Fruit fly (Drosophila melanogaster) whole organism, embryonic: ENCODE results near the gene CG10801.

ENCODE experiments used
- Aef1 ChIP-seq: fragments of 200-800 bp; sonication (Bioruptor generic); IDR thresholded peaks from 3 replicates; pipeline ENCODE4 v1.3.6; 2022; ENCODE audit warnings: missing biosample characterization, missing genetic modification characterization
- CG10366 ChIP-seq: fragments of 200-800 bp; sonication (Bioruptor generic); IDR thresholded peaks from 2 replicates; pipeline ENCODE4 v1.3.6; 2022; ENCODE audit warnings: missing biosample characterization, missing genetic modification characterization
- CG10565 ChIP-seq: fragments of 200-800 bp; sonication (Bioruptor generic); optimal IDR thresholded peaks from 3 replicates; lab custom pipeline; 2016; ENCODE audit warnings: missing biosample characterization, mild to moderate bottlenecking, missing genetic modification characterization
- CG11560 ChIP-seq: fragments of 200-800 bp; sonication (Bioruptor generic); IDR thresholded peaks from 3 replicates; pipeline ENCODE4 v1.3.6; 2022; ENCODE audit warnings: missing biosample characterization, missing genetic modification characterization
- CG12155 ChIP-seq: fragments of 200-800 bp; sonication (Bioruptor generic); optimal IDR thresholded peaks from 3 replicates; lab custom pipeline; 2016; ENCODE audit warnings: missing biosample characterization, missing genetic modification characterization
- CG12744 ChIP-seq: fragments of 200-800 bp; sonication (Bioruptor generic); optimal IDR thresholded peaks from 2 replicates; lab custom pipeline; 2016; ENCODE audit warnings: missing biosample characterization, missing genetic modification characterization
- CG13123 ChIP-seq: fragments of 200-800 bp; sonication (Bioruptor generic); optimal IDR thresholded peaks from 2 replicates; lab custom pipeline; 2016; ENCODE audit warnings: missing biosample characterization, missing genetic modification characterization
- CG14441 ChIP-seq: fragments of 200-800 bp; sonication (Bioruptor generic); IDR thresholded peaks from 2 replicates; pipeline ENCODE4 v1.3.6; 2022; ENCODE audit warnings: missing biosample characterization, missing genetic modification characterization
- CG14860 ChIP-seq: fragments of 200-800 bp; sonication (Bioruptor generic); IDR thresholded peaks from 3 replicates; pipeline ENCODE4 v1.3.6; 2022; ENCODE audit warnings: missing biosample characterization, missing genetic modification characterization; ENCODE audit not compliant: partially characterized antibody
- CG16779 ChIP-seq: fragments of 200-800 bp; sonication (Bioruptor generic); IDR thresholded peaks from 2 replicates; pipeline ENCODE4 v1.3.6; 2022; ENCODE audit warnings: missing biosample characterization, missing genetic modification characterization
- CG16813 ChIP-seq: fragments of 200-800 bp; sonication (Bioruptor generic); IDR thresholded peaks from 3 replicates; pipeline ENCODE4 v1.3.6; 2022; ENCODE audit warnings: missing biosample characterization, missing genetic modification characterization; ENCODE audit not compliant: partially characterized antibody
- CG4328 ChIP-seq: fragments of 200-800 bp; sonication (Bioruptor generic); optimal IDR thresholded peaks from 3 replicates; lab custom pipeline; 2017; ENCODE audit warnings: missing biosample characterization, missing genetic modification reagents, missing genetic modification characterization
- CG6175 ChIP-seq: fragments of 200-800 bp; sonication (Bioruptor generic); IDR thresholded peaks from 3 replicates; pipeline ENCODE4 v1.3.6; 2022; ENCODE audit warnings: missing biosample characterization, missing genetic modification characterization
- CG6654 ChIP-seq: fragments of 200-800 bp; sonication (Bioruptor generic); optimal IDR thresholded peaks from 2 replicates; lab custom pipeline; 2017; ENCODE audit warnings: missing biosample characterization, mild to moderate bottlenecking, missing genetic modification characterization
- CG9609 ChIP-seq: fragments of 200-800 bp; sonication (Bioruptor generic); optimal IDR thresholded peaks from 3 replicates; lab custom pipeline; 2016; ENCODE audit warnings: missing biosample characterization, missing genetic modification characterization
- Camta ChIP-seq: fragments of 200-800 bp; sonication (Bioruptor generic); optimal IDR thresholded peaks from 2 replicates; lab custom pipeline; 2016; ENCODE audit warnings: missing biosample characterization, missing genetic modification characterization
- Eip74EF ChIP-seq, 2 experiments: fragments of 200-800 bp in 1 of 2; fragments of >200 bp in 1 of 2; sonication (Bioruptor generic) in 1 of 2; optimal IDR thresholded peaks; 2 replicates each; lab custom pipeline; 2017 to 2019; ENCODE audit warnings: missing biosample characterization in 2 of 2, missing genetic modification characterization in 2 of 2, mild to moderate bottlenecking in 1 of 2, moderate library complexity in 1 of 2
- GATAe ChIP-seq: fragments of 200-800 bp; sonication (Bioruptor generic); conservative IDR thresholded peaks from 2 replicates; pipeline ENCODE4 v1.3.6; 2022; ENCODE audit warnings: missing biosample characterization, missing genetic modification characterization
- Gug ChIP-seq: fragments of 200-800 bp; sonication (Bioruptor generic); IDR thresholded peaks from 4 replicates; pipeline ENCODE4 v1.3.6; 2022; ENCODE audit warnings: missing biosample characterization, missing genetic modification characterization
- Hey ChIP-seq: fragments of 200-800 bp; sonication (Bioruptor generic); optimal IDR thresholded peaks from 3 replicates; lab custom pipeline; 2018; ENCODE audit warnings: missing biosample characterization, mild to moderate bottlenecking, missing genetic modification characterization
- Lhr ChIP-seq: fragments of 200-800 bp; sonication (Bioruptor generic); optimal IDR thresholded peaks from 3 replicates; lab custom pipeline; 2017; ENCODE audit warnings: mild to moderate bottlenecking, missing biosample characterization, missing genetic modification reagents, missing genetic modification characterization
- MBD-R2 ChIP-seq: fragments of 200-800 bp; sonication (Bioruptor generic); IDR thresholded peaks from 2 replicates; pipeline ENCODE4 v1.3.6; 2022; ENCODE audit warnings: missing biosample characterization, missing genetic modification characterization
- Mad ChIP-seq: fragments of 200-800 bp; sonication (Bioruptor generic); optimal IDR thresholded peaks from 2 replicates; lab custom pipeline; 2016; ENCODE audit warnings: missing biosample characterization, missing genetic modification characterization
- Mes4 ChIP-seq: fragments of 200-800 bp; sonication (Bioruptor generic); optimal IDR thresholded peaks from 2 replicates; lab custom pipeline; 2016; ENCODE audit warnings: missing biosample characterization, missing genetic modification characterization
- NC2α ChIP-seq: fragments of 200-800 bp; sonication (Bioruptor generic); optimal IDR thresholded peaks from 2 replicates; lab custom pipeline; 2016; ENCODE audit warnings: missing biosample characterization, missing genetic modification characterization
- Nf-YA ChIP-seq: fragments of 200-800 bp; sonication (Bioruptor generic); IDR thresholded peaks from 2 replicates; pipeline ENCODE4 v1.3.6; 2022; ENCODE audit warnings: missing biosample characterization, missing genetic modification characterization
- PHDP ChIP-seq: fragments of 200-800 bp; sonication (Bioruptor generic); optimal IDR thresholded peaks from 3 replicates; lab custom pipeline; 2018; ENCODE audit warnings: missing biosample characterization, mild to moderate bottlenecking, missing genetic modification characterization, moderate library complexity
- Ptx1 ChIP-seq: fragments of 200-800 bp; sonication (Bioruptor generic); IDR thresholded peaks from 2 replicates; pipeline ENCODE4 v1.3.6; 2022; ENCODE audit warnings: missing biosample characterization, missing genetic modification characterization
- Ravus ChIP-seq: fragments of 200-800 bp; sonication (Bioruptor generic); IDR thresholded peaks from 2 replicates; pipeline ENCODE4 v1.3.6; 2022; ENCODE audit warnings: missing biosample characterization, missing genetic modification characterization
- Sin3A ChIP-seq: fragments of >200 bp; optimal IDR thresholded peaks from 2 replicates; lab custom pipeline; 2018
- Sox102F ChIP-seq: fragments of 200-800 bp; sonication (Bioruptor generic); optimal IDR thresholded peaks from 2 replicates; lab custom pipeline; 2018; ENCODE audit warnings: missing biosample characterization, mild to moderate bottlenecking, missing genetic modification characterization, moderate library complexity
- Ssrp ChIP-seq: fragments of 200-800 bp; sonication (Bioruptor generic); optimal IDR thresholded peaks from 2 replicates; lab custom pipeline; 2018; ENCODE audit warnings: missing biosample characterization, mild to moderate bottlenecking, missing genetic modification characterization, moderate library complexity
- TFAM ChIP-seq: fragments of 200-800 bp; sonication (Bioruptor generic); optimal IDR thresholded peaks from 2 replicates; lab custom pipeline; 2017; ENCODE audit warnings: missing biosample characterization, missing genetic modification characterization, inconsistent platforms
- Vsx1 ChIP-seq: fragments of 200-800 bp; sonication (Bioruptor generic); optimal IDR thresholded peaks from 2 replicates; lab custom pipeline; 2017; ENCODE audit warnings: missing biosample characterization, mild to moderate bottlenecking, missing genetic modification characterization, missing genetic modification reagents
- al ChIP-seq: fragments of 200-800 bp; sonication (Bioruptor generic); IDR thresholded peaks from 2 replicates; pipeline ENCODE4 v1.3.6; 2022; ENCODE audit warnings: missing biosample characterization, missing genetic modification characterization
- cato ChIP-seq: fragments of 200-800 bp; sonication (Bioruptor generic); optimal IDR thresholded peaks from 2 replicates; lab custom pipeline; 2016; ENCODE audit warnings: missing biosample characterization, missing genetic modification characterization, borderline replicate concordance
- exex ChIP-seq: fragments of 200-800 bp; sonication (Bioruptor generic); optimal IDR thresholded peaks from 4 replicates; lab custom pipeline; 2018; ENCODE audit warnings: missing biosample characterization, mild to moderate bottlenecking, missing genetic modification characterization, moderate library complexity
- fd96Cb ChIP-seq: fragments of 200-800 bp; sonication (Bioruptor generic); optimal IDR thresholded peaks from 2 replicates; lab custom pipeline; 2018; ENCODE audit warnings: missing biosample characterization, mild to moderate bottlenecking, missing genetic modification characterization, moderate library complexity
- gsb-n ChIP-seq: fragments of 200-800 bp; sonication (Bioruptor generic); optimal IDR thresholded peaks from 3 replicates; lab custom pipeline; 2018; ENCODE audit warnings: missing biosample characterization, mild to moderate bottlenecking, missing genetic modification characterization
- hth ChIP-seq: fragments of >200 bp; optimal IDR thresholded peaks from 2 replicates; lab custom pipeline; 2017; ENCODE audit warnings: inconsistent platforms
- kah ChIP-seq: fragments of 200-800 bp; sonication (Bioruptor generic); optimal IDR thresholded peaks from 2 replicates; lab custom pipeline; 2018; ENCODE audit warnings: missing biosample characterization, mild to moderate bottlenecking, missing genetic modification characterization
- lilli ChIP-seq: fragments of 200-800 bp; sonication (Bioruptor generic); optimal IDR thresholded peaks from 3 replicates; lab custom pipeline; 2016; ENCODE audit warnings: missing biosample characterization, missing genetic modification characterization
- nerfin-1 ChIP-seq: fragments of 200-800 bp; sonication (Bioruptor generic); optimal IDR thresholded peaks from 3 replicates; lab custom pipeline; 2019; ENCODE audit warnings: missing biosample characterization, mild to moderate bottlenecking, missing genetic modification characterization, moderate library complexity
- ro ChIP-seq: fragments of 200-800 bp; sonication (Bioruptor generic); IDR thresholded peaks from 2 replicates; pipeline ENCODE4 v1.3.6; 2022; ENCODE audit warnings: missing biosample characterization, missing genetic modification characterization
- salm ChIP-seq: fragments of 200-800 bp; sonication (Bioruptor generic); optimal IDR thresholded peaks from 2 replicates; lab custom pipeline; 2018; ENCODE audit warnings: missing biosample characterization, mild to moderate bottlenecking, missing genetic modification characterization
- sc ChIP-seq, 3 experiments: fragments of >200 bp in 2 of 3; fragments of 200-800 bp in 1 of 3; sonication (Bioruptor generic) in 1 of 3; optimal IDR thresholded peaks; 2 replicates in 2 of 3; 3 replicates in 1 of 3; lab custom pipeline; 2017; ENCODE audit warnings: mild to moderate bottlenecking in 1 of 3, missing biosample characterization in 1 of 3, missing genetic modification characterization in 1 of 3, missing genetic modification reagents in 1 of 3
- stc ChIP-seq: fragments of 200-800 bp; sonication (Bioruptor generic); IDR thresholded peaks from 2 replicates; pipeline ENCODE4 v1.3.6; 2022; ENCODE audit warnings: missing biosample characterization, missing genetic modification characterization
- tap ChIP-seq: fragments of 200-800 bp; optimal IDR thresholded peaks from 3 replicates; lab custom pipeline; 2019; ENCODE audit warnings: missing biosample characterization, mild to moderate bottlenecking, missing genetic modification characterization, moderate library complexity
- trh ChIP-seq: fragments of 200-800 bp; sonication (Bioruptor generic); optimal IDR thresholded peaks from 2 replicates; lab custom pipeline; 2016; ENCODE audit warnings: missing biosample characterization, missing genetic modification characterization
- unpg ChIP-seq: fragments of 200-800 bp; sonication (Bioruptor generic); optimal IDR thresholded peaks from 3 replicates; lab custom pipeline; 2018; ENCODE audit warnings: missing biosample characterization, mild to moderate bottlenecking, missing genetic modification characterization, moderate library complexity
- wek ChIP-seq: fragments of 200-800 bp; sonication (Bioruptor generic); optimal IDR thresholded peaks from 3 replicates; lab custom pipeline; 2018; ENCODE audit warnings: missing biosample characterization, mild to moderate bottlenecking, missing genetic modification characterization, moderate library complexity

The CG10801 gene

DNA sequence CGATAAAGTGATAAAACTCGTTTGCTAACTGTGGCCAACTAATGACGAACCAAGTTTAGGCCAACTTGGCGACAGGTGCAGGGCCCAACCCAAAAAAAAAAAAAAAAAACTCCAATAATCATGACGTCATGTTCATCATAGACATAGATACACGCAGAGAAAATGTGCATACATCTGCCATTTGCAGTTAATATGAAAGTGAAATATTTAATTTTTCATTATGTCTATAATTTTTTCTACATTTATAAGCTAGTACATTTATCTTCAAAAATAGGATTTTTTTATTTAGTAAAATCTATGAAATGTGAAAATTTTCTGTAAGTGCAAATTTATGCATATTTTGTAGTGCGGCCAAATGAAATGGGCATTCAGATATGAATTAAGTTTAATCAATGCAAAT lies 28.8 kb upstream of the CG10801 start (continued):
- no peak for TF ChIP-seq Hey (tag; lab: Kevin White, UChicago)
- TF ChIP-seq Sin3A (lab: Kevin White, UChicago): no peak
- no peak for TF ChIP-seq CG16779
- no peak for TF ChIP-seq CG9609
- peak; percentile 31 for TF ChIP-seq salm
- TF ChIP-seq stc: peak; percentile 87
- TF ChIP-seq cato: no peak
- peak; percentile 38 for TF ChIP-seq gsb-n (tag; lab: Kevin White, UChicago)
- TF ChIP-seq CG16813 (GFP tag; lab: Robert Waterston, UW): no peak
- peak; percentile 15 for TF ChIP-seq CG13123 (GFP tag; lab: Kevin White, UChicago)
- peak; percentile 58 for TF ChIP-seq tap (tag; lab: Kevin White, UChicago)
- TF ChIP-seq CG6175 (GFP tag; lab: Robert Waterston, UW): no peak
- no peak for TF ChIP-seq CG6654 (GFP tag; lab: Kevin White, UChicago)
- TF ChIP-seq Ssrp (tag; lab: Kevin White, UChicago): peak; percentile 60
- TF ChIP-seq Ravus (GFP tag; lab: Robert Waterston, UW): peak; percentile 10; the same call in 1 of the 2 replicates
- TF ChIP-seq trh (GFP tag; lab: Kevin White, UChicago): peak; percentile 0
- no peak for TF ChIP-seq CG12744 (GFP tag; lab: Kevin White, UChicago)
- no peak for TF ChIP-seq Lhr (GFP tag; lab: Kevin White, UChicago)
- no peak for TF ChIP-seq TFAM (GFP tag; lab: Kevin White, UChicago)
- no peak for TF ChIP-seq Mes4
- TF ChIP-seq sc (optimal IDR thresholded peaks at IDR 0.05; lab: Kevin White, UChicago): no peak
- TF ChIP-seq sc (GFP tag; optimal IDR thresholded peaks at IDR 0.05; lab: Kevin White, UChicago): no peak
- TF ChIP-seq NC2α: no peak
- TF ChIP-seq MBD-R2 (GFP tag; lab: Robert Waterston, UW): no peak
- peak; percentile 87 for TF ChIP-seq Ptx1
- no peak for TF ChIP-seq hth (lab: Kevin White, UChicago)
- TF ChIP-seq al: peak; percentile 76
- TF ChIP-seq CG10565 (GFP tag; lab: Kevin White, UChicago): no peak
- peak in 1 of 2 experiments; percentile 60 for TF ChIP-seq Eip74EF (GFP tag; optimal IDR thresholded peaks at IDR 0.05; lab: Kevin White, UChicago)
- 0 out of 3 replicates have a peak, but pooled peaks have one; percentile 15 for TF ChIP-seq Aef1 (GFP tag; lab: Robert Waterston, UW)
- 0 out of 4 replicates have a peak, but pooled peaks have one; percentile 10 for TF ChIP-seq Gug (GFP tag; lab: Robert Waterston, UW)
- TF ChIP-seq CG14860 (GFP tag; lab: Robert Waterston, UW): no peak
- TF ChIP-seq exex (tag; lab: Kevin White, UChicago): no peak
- 0 out of 2 replicates have a peak, but pooled peaks have one; percentile 24 for TF ChIP-seq ro (GFP tag; lab: Robert Waterston, UW)
- peak; percentile 73 for TF ChIP-seq unpg (GFP tag; lab: Kevin White, UChicago)
- peak; percentile 40 for TF ChIP-seq CG12155
- no peak for TF ChIP-seq Nf-YA (GFP tag; lab: Robert Waterston, UW)
- no peak for TF ChIP-seq wek (GFP tag; lab: Kevin White, UChicago)
- TF ChIP-seq GATAe (GFP tag; lab: Robert Waterston, UW): no peak; the same call in 1 of the 2 replicates
- TF ChIP-seq Sox102F (GFP tag; lab: Kevin White, UChicago): peak; percentile 81
- TF ChIP-seq Vsx1: peak; percentile 8
- TF ChIP-seq Mad (GFP tag; lab: Kevin White, UChicago): no peak
- peak; percentile 34 for TF ChIP-seq nerfin-1 (tag; lab: Kevin White, UChicago)
- no peak for TF ChIP-seq CG11560 (tag; lab: Robert Waterston, UW)
- peak; percentile 63 for TF ChIP-seq lilli (GFP tag; lab: Kevin White, UChicago)
- TF ChIP-seq kah: no peak
- TF ChIP-seq Camta (GFP tag; lab: Kevin White, UChicago): no peak
- peak; percentile 58 for TF ChIP-seq fd96Cb (tag; lab: Kevin White, UChicago)
- peak; percentile 77 for TF ChIP-seq PHDP (tag; lab: Kevin White, UChicago)
- TF ChIP-seq CG14441 (GFP tag; lab: Robert Waterston, UW): peak; percentile 87
- TF ChIP-seq CG10366 (GFP tag; lab: Robert Waterston, UW): peak; percentile 85
- TF ChIP-seq CG4328 (GFP tag; lab: Kevin White, UChicago): no peak
